Fruit fly (Drosophila melanogaster) whole organism, embryonic: ENCODE results near the gene CG5790.

ENCODE experiments used
- CG11723 ChIP-seq: fragments of 200-800 bp; sonication (Bioruptor generic); optimal IDR thresholded peaks from 2 replicates; lab custom pipeline; 2017; ENCODE audit warnings: missing biosample characterization, mild to moderate bottlenecking, missing genetic modification characterization
- CG9437 ChIP-seq: fragments of 200-800 bp; sonication (Bioruptor generic); optimal IDR thresholded peaks from 2 replicates; lab custom pipeline; 2018; ENCODE audit warnings: missing biosample characterization, mild to moderate bottlenecking, missing genetic modification characterization
- Gug ChIP-seq: fragments of 200-800 bp; sonication (Bioruptor generic); IDR thresholded peaks from 4 replicates; pipeline ENCODE4 v1.3.6; 2022; ENCODE audit warnings: missing biosample characterization, missing genetic modification characterization
- YL-1 ChIP-seq: fragments of 200-800 bp; sonication (Bioruptor generic); optimal IDR thresholded peaks from 3 replicates; lab custom pipeline; 2017; ENCODE audit warnings: missing biosample characterization, mild to moderate bottlenecking, missing genetic modification characterization
- corto ChIP-seq: fragments of 200-800 bp; sonication (Bioruptor generic); optimal IDR thresholded peaks from 2 replicates; lab custom pipeline; 2016; ENCODE audit warnings: missing biosample characterization, mild to moderate bottlenecking, missing genetic modification characterization, moderate library complexity
- maf-S ChIP-seq: fragments of 200-800 bp; sonication (Bioruptor generic); optimal IDR thresholded peaks from 2 replicates; lab custom pipeline; 2016; ENCODE audit warnings: missing biosample characterization, missing genetic modification characterization
- p53 ChIP-seq: fragments of 200-800 bp; sonication (Bioruptor generic); optimal IDR thresholded peaks from 2 replicates; lab custom pipeline; 2016; ENCODE audit warnings: missing biosample characterization, missing genetic modification characterization
- tin ChIP-seq: fragments of 200-800 bp; sonication (Bioruptor generic); optimal IDR thresholded peaks from 3 replicates; lab custom pipeline; 2016; ENCODE audit warnings: missing biosample characterization, missing genetic modification characterization
- yki ChIP-seq: fragments of >200 bp; optimal IDR thresholded peaks from 3 replicates; lab custom pipeline; 2018

DNA sequence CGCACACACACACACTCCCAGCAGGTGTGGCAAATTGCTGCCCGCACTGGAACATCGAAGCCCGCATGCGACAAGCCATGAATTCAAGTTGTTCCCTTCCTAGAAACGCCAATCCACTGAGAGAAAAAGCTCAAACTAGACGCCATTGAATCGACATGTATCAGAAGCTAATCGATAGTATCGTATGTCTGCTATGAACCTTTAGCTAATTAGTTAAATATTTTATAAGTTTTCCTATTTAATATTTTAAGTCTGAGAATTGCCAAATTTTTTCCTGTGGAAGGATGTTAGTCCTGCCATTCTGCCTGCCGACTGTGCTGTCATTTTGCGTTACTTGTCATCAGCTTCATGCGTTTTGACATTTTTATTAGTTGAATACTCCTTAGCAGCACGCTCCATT lies 26.8 kb upstream of the CG5790 start:
- TF ChIP-seq Gug (no peak), YL-1 (no peak), CG9437 (GFP tag; lab: Kevin White, UChicago) (no peak), tin (no peak), yki (no peak), CG11723 (GFP tag; lab: Kevin White, UChicago) (no peak), maf-S (GFP tag; lab: Kevin White, UChicago) (no peak), p53 (GFP tag; lab: Kevin White, UChicago) (no peak), corto (GFP tag; lab: Kevin White, UChicago) (no peak)
